Comparison of ENCODE assay signal across 3 fruit fly cellular contexts in genomic region chr3R:15128060-15128459, dm6.
TF ChIP-seq lines count a peak whose summit lies in the region.

No protein-coding gene starts in this region.

- no peak for TF ChIP-seq CTCF in whole organism, embryonic (GFP tag; optimal IDR thresholded peaks at IDR 0.05; lab: Kevin White, UChicago)

TF ChIP-seq in whole organism, adult, 20 proteins besides CTCF, POLR2A, EP300 and RAD21:
- TF ChIP-seq kay (GFP tag; lab: Kevin White, UChicago; ENCODE audit: borderline replicate concordance) (peak; percentile 62), ovo (GFP tag; optimal IDR thresholded peaks at IDR 0.05; lab: Kevin White, UChicago) (no peak), Clk (GFP tag; optimal IDR thresholded peaks at IDR 0.05; lab: Kevin White, UChicago) (no peak)

TF ChIP-seq in whole organism, embryonic, 481 proteins besides CTCF, POLR2A, EP300 and RAD21:
- TF ChIP-seq seq (GFP tag; IDR thresholded peaks at IDR 0.05; lab: Robert Waterston, UW), result 0 out of 2 replicates have a peak, but pooled peaks have one; percentile 8
- TF ChIP-seq fd64A (GFP tag; optimal IDR thresholded peaks at IDR 0.05; lab: Kevin White, UChicago), result no peak
- TF ChIP-seq prd (optimal IDR thresholded peaks at IDR 0.05; lab: Kevin White, UChicago), result no peak
- TF ChIP-seq prd (GFP tag; IDR thresholded peaks at IDR 0.05; lab: Robert Waterston, UW), result no peak
- peak; percentile 92 for TF ChIP-seq vvl (GFP tag; IDR thresholded peaks at IDR 0.05; lab: Robert Waterston, UW)
- TF ChIP-seq Med (GFP tag; lab: Kevin White, UChicago), result peak; percentile 62
- TF ChIP-seq CG9609 (GFP tag; optimal IDR thresholded peaks at IDR 0.05; lab: Kevin White, UChicago), result no peak

TF ChIP-seq in whole organism, prepupa, 60 proteins besides CTCF, POLR2A, EP300 and RAD21:
- TF ChIP-seq fkh (GFP tag; optimal IDR thresholded peaks at IDR 0.05; lab: Kevin White, UChicago), result peak; percentile 18
- no peak for TF ChIP-seq CG8119 (GFP tag; IDR thresholded peaks at IDR 0.05; lab: Robert Waterston, UW)
- no peak for TF ChIP-seq CG9139 (GFP tag; optimal IDR thresholded peaks at IDR 0.05; lab: Kevin White, UChicago)
TF ChIP-seq in whole organism, prepupa: peak in this region for 1.
